Worm (Caenorhabditis elegans) whole organism, L4/young adult: ENCODE measurements around the gene T24A6.17.

ENCODE experiments used
- W03F9.2 ChIP-seq: fragments of 150-350 bp; optimal IDR thresholded peaks from 2 replicates; lab custom pipeline; 2014; ENCODE audit warnings: missing biosample characterization, missing genetic modification characterization
- dao-5 ChIP-seq: sonication (generic microtip); optimal IDR thresholded peaks from 2 replicates; lab custom pipeline; 2016; ENCODE audit warnings: missing genotype, missing genetic modification characterization, moderate library complexity, missing compliant biosample characterization
- him-1 ChIP-seq: sonication (generic microtip); optimal IDR thresholded peaks from 2 replicates; lab custom pipeline; 2016; ENCODE audit warnings: missing genotype, missing genetic modification reagents, missing genetic modification characterization, missing compliant biosample characterization

ce11 chrV:3605325-3605724, 41.1 kb upstream of the T24A6.17 start, which contains the start of gene T22F3.8:
- no peak for TF ChIP-seq W03F9.2 (tag; lab: Kevin White, UChicago)
- TF ChIP-seq him-1 (tag; lab: Kevin White, UChicago): no peak
- TF ChIP-seq dao-5 (tag; lab: Kevin White, UChicago): no peak
